Fruit fly (Drosophila melanogaster) whole organism, embryonic: ENCODE results near the gene CG5043.

Experiments
- caup ChIP-seq: fragments of 200-800 bp; sonication (Bioruptor generic); optimal IDR thresholded peaks from 3 replicates; lab custom pipeline; 2017; ENCODE audit warnings: missing biosample characterization, mild to moderate bottlenecking, missing genetic modification characterization, moderate library complexity; ENCODE audit not compliant: severe bottlenecking
- sna ChIP-seq: fragments of 200-800 bp; sonication (Bioruptor generic); IDR thresholded peaks from 2 replicates; pipeline ENCODE4 v1.3.6; 2022; ENCODE audit warnings: missing biosample characterization, missing genetic modification characterization; ENCODE audit not compliant: partially characterized antibody
- ssp ChIP-seq: fragments of 200-800 bp; sonication (Bioruptor generic); IDR thresholded peaks from 2 replicates; pipeline ENCODE4 v1.3.6; 2022; ENCODE audit warnings: missing biosample characterization, missing genetic modification characterization

DNA sequence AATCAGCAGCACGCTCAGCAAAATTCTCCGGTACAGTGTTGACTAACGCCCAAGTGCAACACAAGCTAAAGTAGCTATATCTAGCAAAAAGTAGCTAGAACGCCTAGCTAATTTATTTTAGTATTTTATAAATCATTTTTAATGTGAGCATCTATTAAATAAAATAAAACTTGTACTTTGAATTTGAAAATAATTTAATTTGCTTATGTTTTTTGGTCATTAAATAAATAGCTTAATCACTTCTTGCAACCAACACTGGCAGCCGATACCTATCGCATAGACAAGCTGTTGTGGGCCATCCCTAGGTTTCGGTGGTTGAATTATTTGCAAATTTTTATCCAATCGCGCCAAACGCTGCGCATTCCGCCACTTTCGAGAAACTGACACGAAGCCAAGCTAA, 23.3 kb upstream of the CG5043 start, which contains the start of the genes Polr2J and CG15141:
- TF ChIP-seq caup (GFP tag; lab: Kevin White, UChicago) = peak; percentile 86
- TF ChIP-seq ssp = peak; percentile 91
- peak; percentile 84 for TF ChIP-seq sna (GFP tag; lab: Robert Waterston, UW)
